Worm (Caenorhabditis elegans) whole organism, young adult: Measurements from ENCODE around the gene pgm-3.

ENCODE experiments used
- B0019.2 ChIP-seq: fragments of 200-800 bp; sonication (Bioruptor generic); conservative IDR thresholded peaks from 2 replicates; pipeline ENCODE4 v1.3.6; 2022; ENCODE audit warnings: missing genetic modification reagents, missing genetic modification characterization, missing compliant biosample characterization
- B0336.3 ChIP-seq: fragments of 200-800 bp; sonication (Bioruptor generic); IDR thresholded peaks from 2 replicates; pipeline ENCODE4 v1.3.6; 2022; ENCODE audit warnings: missing genetic modification characterization, missing compliant biosample characterization
- F37B4.10 ChIP-seq: fragments of 200-800 bp; sonication (Bioruptor generic); IDR thresholded peaks from 2 replicates; pipeline ENCODE4 v1.3.6; 2022; ENCODE audit warnings: missing genetic modification characterization, missing compliant biosample characterization
- T07F8.4 ChIP-seq: sonication (generic microtip); optimal IDR thresholded peaks from 2 replicates; lab custom pipeline; 2016; ENCODE audit warnings: mild to moderate bottlenecking, missing genetic modification characterization, moderate library complexity, missing compliant biosample characterization
- Y53F4B.3 ChIP-seq: fragments of 200-800 bp; sonication (Bioruptor generic); IDR thresholded peaks from 2 replicates; pipeline ENCODE4 v1.3.6; 2022; ENCODE audit warnings: missing genetic modification reagents, missing genetic modification characterization, missing compliant biosample characterization
- Y53G8AR.9 ChIP-seq: fragments of 200-800 bp; sonication (Bioruptor generic); conservative IDR thresholded peaks from 2 replicates; pipeline ENCODE4 v1.3.6; 2022; ENCODE audit warnings: missing genetic modification reagents, missing genetic modification characterization, missing compliant biosample characterization
- Y67H2A.10 ChIP-seq: fragments of 200-800 bp; sonication (Bioruptor generic); conservative IDR thresholded peaks from 2 replicates; pipeline ENCODE4 v1.3.6; 2022; ENCODE audit warnings: missing genetic modification reagents, missing genetic modification characterization, missing compliant biosample characterization
- Y95B8A.8 ChIP-seq: fragments of 200-800 bp; sonication (Bioruptor generic); IDR thresholded peaks from 2 replicates; pipeline ENCODE4 v1.3.6; 2022; ENCODE audit warnings: missing genetic modification reagents, missing genetic modification characterization, missing compliant biosample characterization
- ZK185.1 ChIP-seq: sonication (generic microtip); optimal IDR thresholded peaks from 2 replicates; lab custom pipeline; 2016; ENCODE audit warnings: mild to moderate bottlenecking, missing genetic modification characterization, missing compliant biosample characterization; ENCODE audit not compliant: poor library complexity, severe bottlenecking
- aptf-3 ChIP-seq: fragments of 200-800 bp; sonication (Bioruptor generic); IDR thresholded peaks from 2 replicates; pipeline ENCODE4 v1.3.6; 2022; ENCODE audit warnings: missing genetic modification characterization, missing compliant biosample characterization
- attf-5 ChIP-seq: fragments of 200-800 bp; sonication (Bioruptor generic); optimal IDR thresholded peaks from 2 replicates; lab custom pipeline; 2018; ENCODE audit warnings: mild to moderate bottlenecking, missing genetic modification characterization, missing compliant biosample characterization
- bed-1 ChIP-seq: fragments of 200-800 bp; sonication (Bioruptor generic); IDR thresholded peaks from 2 replicates; pipeline ENCODE4 v1.3.6; 2022; ENCODE audit warnings: missing genetic modification reagents, missing genetic modification characterization, missing compliant biosample characterization
- ceh-100 ChIP-seq: fragments of 200-800 bp; sonication (Bioruptor generic); IDR thresholded peaks from 2 replicates; pipeline ENCODE4 v1.3.6; 2022; ENCODE audit warnings: missing genetic modification reagents, missing genetic modification characterization, missing compliant biosample characterization
- ceh-79 ChIP-seq: sonication (generic microtip); optimal IDR thresholded peaks from 2 replicates; lab custom pipeline; 2017; ENCODE audit warnings: mild to moderate bottlenecking, missing genetic modification characterization, missing compliant biosample characterization
- ceh-91 ChIP-seq: fragments of 200-800 bp; sonication (Bioruptor generic); IDR thresholded peaks from 2 replicates; pipeline ENCODE4 v1.3.6; 2022; ENCODE audit warnings: missing genetic modification reagents, missing genetic modification characterization, missing compliant biosample characterization
- dpff-1 ChIP-seq: sonication (generic microtip); optimal IDR thresholded peaks from 2 replicates; lab custom pipeline; 2017; ENCODE audit warnings: mild to moderate bottlenecking, missing genetic modification characterization, missing compliant biosample characterization
- dpl-1 ChIP-seq: fragments of 150-350 bp; optimal IDR thresholded peaks from 2 replicates; lab custom pipeline; 2014; ENCODE audit warnings: missing biosample characterization, missing genetic modification reagents, missing genetic modification characterization
- efl-1 ChIP-seq: fragments of 150-350 bp; optimal IDR thresholded peaks from 2 replicates; lab custom pipeline; 2014; ENCODE audit warnings: missing biosample characterization, missing genetic modification reagents, missing genetic modification characterization
- ekl-4 ChIP-seq: fragments of 200-800 bp; sonication (Bioruptor generic); IDR thresholded peaks from 2 replicates; pipeline ENCODE4 v1.3.6; 2022; ENCODE audit warnings: missing genetic modification reagents, missing genetic modification characterization, missing compliant biosample characterization
- hlh-12 ChIP-seq: sonication (generic microtip); optimal IDR thresholded peaks from 2 replicates; lab custom pipeline; 2016; ENCODE audit warnings: missing genetic modification characterization, missing compliant biosample characterization
- hmg-1.2 ChIP-seq: fragments of 200-800 bp; sonication (Bioruptor generic); IDR thresholded peaks from 2 replicates; pipeline ENCODE4 v1.3.6; 2022; ENCODE audit warnings: missing genetic modification reagents, missing genetic modification characterization, missing compliant biosample characterization
- hmg-20 ChIP-seq: fragments of 200-800 bp; sonication (Bioruptor generic); IDR thresholded peaks from 2 replicates; pipeline ENCODE4 v1.3.6; 2022; ENCODE audit warnings: missing genetic modification reagents, missing genetic modification characterization, missing compliant biosample characterization
- hrde-1 ChIP-seq: sonication (generic microtip); optimal IDR thresholded peaks from 2 replicates; lab custom pipeline; 2016; ENCODE audit warnings: missing genetic modification characterization, mild to moderate bottlenecking, missing compliant biosample characterization, moderate library complexity, missing genotype, missing genetic modification reagents, borderline replicate concordance
- hsf-1 ChIP-seq: fragments of 200-800 bp; sonication (Bioruptor generic); IDR thresholded peaks from 2 replicates; pipeline ENCODE4 v1.3.6; 2022; ENCODE audit warnings: missing genetic modification reagents, missing genetic modification characterization, missing compliant biosample characterization
- let-526 ChIP-seq: fragments of 200-800 bp; sonication (Bioruptor generic); IDR thresholded peaks from 2 replicates; pipeline ENCODE4 v1.3.6; 2022; ENCODE audit warnings: missing genetic modification reagents, missing genetic modification characterization, missing compliant biosample characterization
- let-607 ChIP-seq, 2 experiments: fragments of 200-800 bp in 1 of 2; sonication (Bioruptor generic) in 1 of 2; sonication (generic microtip) in 1 of 2; optimal IDR thresholded peaks; 2 replicates each; lab custom pipeline; 2016 to 2018; ENCODE audit warnings: mild to moderate bottlenecking in 2 of 2, missing compliant biosample characterization in 2 of 2, missing genetic modification characterization in 2 of 2, moderate library complexity in 2 of 2, missing genotype in 1 of 2
- lin-35 ChIP-seq, 3 experiments: fragments of 150-350 bp in 2 of 3; sonication (generic microtip) in 1 of 3; optimal IDR thresholded peaks; 2 replicates each; lab custom pipeline; 2014 to 2018; ENCODE audit warnings: missing biosample characterization in 3 of 3, missing genetic modification characterization in 3 of 3, missing genetic modification reagents in 3 of 3
- lin-40 ChIP-seq: sonication (generic microtip); optimal IDR thresholded peaks from 2 replicates; lab custom pipeline; 2016; ENCODE audit warnings: missing genetic modification characterization, mild to moderate bottlenecking, missing compliant biosample characterization, missing genotype, missing genetic modification reagents
- lin-54 ChIP-seq: fragments of 200-800 bp; sonication (Bioruptor generic); optimal IDR thresholded peaks from 2 replicates; lab custom pipeline; 2018; ENCODE audit warnings: mild to moderate bottlenecking, missing genetic modification characterization, missing compliant biosample characterization
- lir-1 ChIP-seq: fragments of 200-800 bp; sonication (Bioruptor generic); conservative IDR thresholded peaks from 2 replicates; pipeline ENCODE4 v1.3.6; 2022; ENCODE audit warnings: missing genetic modification reagents, missing genetic modification characterization, missing compliant biosample characterization
- lsl-1 ChIP-seq: fragments of 200-800 bp; sonication (Bioruptor generic); optimal IDR thresholded peaks from 2 replicates; lab custom pipeline; 2018; ENCODE audit warnings: mild to moderate bottlenecking, missing genetic modification characterization, moderate library complexity, missing compliant biosample characterization
- madf-10 ChIP-seq: sonication (generic microtip); optimal IDR thresholded peaks from 2 replicates; lab custom pipeline; 2016; ENCODE audit warnings: mild to moderate bottlenecking, missing genetic modification characterization, missing compliant biosample characterization
- madf-3 ChIP-seq: fragments of 200-800 bp; sonication (Bioruptor generic); IDR thresholded peaks from 2 replicates; pipeline ENCODE4 v1.3.6; 2022; ENCODE audit warnings: missing genetic modification reagents, missing genetic modification characterization, missing compliant biosample characterization
- mel-28 ChIP-seq: sonication (generic microtip); optimal IDR thresholded peaks from 2 replicates; lab custom pipeline; 2016; ENCODE audit warnings: borderline replicate concordance, mild to moderate bottlenecking, missing genetic modification characterization, missing compliant biosample characterization
- mes-4 ChIP-seq: sonication (generic microtip); optimal IDR thresholded peaks from 2 replicates; lab custom pipeline; 2016; ENCODE audit warnings: missing genotype, missing genetic modification characterization, missing compliant biosample characterization
- nfya-2 ChIP-seq: fragments of 200-800 bp; sonication (Bioruptor generic); IDR thresholded peaks from 2 replicates; pipeline ENCODE4 v1.3.6; 2022; ENCODE audit warnings: missing genetic modification reagents, missing genetic modification characterization, missing compliant biosample characterization
- nhr-179 ChIP-seq: sonication (generic microtip); optimal IDR thresholded peaks from 2 replicates; lab custom pipeline; 2016; ENCODE audit warnings: mild to moderate bottlenecking, missing genetic modification characterization, missing compliant biosample characterization
- pbrm-1 ChIP-seq: fragments of 200-800 bp; sonication (Bioruptor generic); IDR thresholded peaks from 2 replicates; pipeline ENCODE4 v1.3.6; 2022; ENCODE audit warnings: missing genetic modification reagents, missing genetic modification characterization, missing compliant biosample characterization
- repo-1 ChIP-seq: sonication (generic microtip); optimal IDR thresholded peaks from 2 replicates; lab custom pipeline; 2017; ENCODE audit warnings: mild to moderate bottlenecking, missing genetic modification characterization, missing compliant biosample characterization
- sea-2 ChIP-seq: fragments of 200-800 bp; sonication (Bioruptor generic); IDR thresholded peaks from 2 replicates; pipeline ENCODE4 v1.3.6; 2022; ENCODE audit warnings: missing genetic modification characterization, missing compliant biosample characterization
- snpc-3.4 ChIP-seq: sonication (generic microtip); optimal IDR thresholded peaks from 2 replicates; lab custom pipeline; 2017; ENCODE audit warnings: missing genetic modification characterization, mild to moderate bottlenecking, missing compliant biosample characterization, antibody characterized with exemption, moderate library complexity, missing genotype, missing genetic modification reagents
- sptf-2 ChIP-seq: fragments of 200-800 bp; sonication (Bioruptor generic); optimal IDR thresholded peaks from 2 replicates; lab custom pipeline; 2018; ENCODE audit warnings: mild to moderate bottlenecking, missing genetic modification characterization, missing compliant biosample characterization
- zfh-2 ChIP-seq: fragments of 200-800 bp; sonication (Bioruptor generic); conservative IDR thresholded peaks from 2 replicates; pipeline ENCODE4 v1.3.6; 2022; ENCODE audit warnings: missing genetic modification reagents, missing genetic modification characterization, missing compliant biosample characterization
- zim-3 ChIP-seq: sonication (generic microtip); optimal IDR thresholded peaks from 2 replicates; lab custom pipeline; 2017; ENCODE audit warnings: mild to moderate bottlenecking, missing genetic modification characterization, moderate library complexity, missing compliant biosample characterization
- ztf-28 ChIP-seq: fragments of 200-800 bp; sonication (Bioruptor generic); IDR thresholded peaks from 2 replicates; pipeline ENCODE4 v1.3.6; 2022; ENCODE audit warnings: missing genetic modification reagents, missing genetic modification characterization, missing compliant biosample characterization
- ztf-6 ChIP-seq: fragments of 200-800 bp; sonication (Bioruptor generic); IDR thresholded peaks from 2 replicates; pipeline ENCODE4 v1.3.6; 2022; ENCODE audit warnings: missing genetic modification reagents, missing genetic modification characterization, missing compliant biosample characterization

pgm-3 gene

ce11 chrIV:8686966-8687365 is 38.6 kb upstream of the pgm-3 start:
- TF ChIP-seq hsf-1 (GFP tag; lab: Robert Waterston, UW) (no peak), let-607 (tag; optimal IDR thresholded peaks at IDR 0.05; lab: Kevin White, UChicago) (no peak), nfya-2 (GFP tag; lab: Robert Waterston, UW) (no peak), Y95B8A.8 (GFP tag; lab: Robert Waterston, UW) (0 out of 2 replicates have a peak, but pooled peaks have one; percentile 11)

ce11 chrIV:8687605-8688191 is 37.8 kb upstream of the pgm-3 start, which contains the start of gene snrp-3:
Gene snrp-3 (minus strand): TSS chrIV:8687810.
- no peak for TF ChIP-seq zim-3 (tag; lab: Kevin White, UChicago)
- TF ChIP-seq ztf-6: no peak
- TF ChIP-seq ztf-28 (GFP tag; lab: Robert Waterston, UW): no peak
- TF ChIP-seq dpl-1: peak; percentile 73
- TF ChIP-seq dpff-1 (tag; lab: Kevin White, UChicago): no peak
- peak; percentile 79 for TF ChIP-seq attf-5 (GFP tag; lab: Kevin White, UChicago)
- peak; percentile 42 for TF ChIP-seq madf-10 (tag; lab: Kevin White, UChicago)
- no peak for TF ChIP-seq mes-4 (tag; lab: Kevin White, UChicago)
- no peak for TF ChIP-seq ceh-91 (GFP tag; lab: Robert Waterston, UW)
- TF ChIP-seq hmg-20 (GFP tag; lab: Robert Waterston, UW): peak; percentile 73
- TF ChIP-seq hrde-1 (tag; lab: Kevin White, UChicago): no peak
- TF ChIP-seq nhr-179 (tag; lab: Kevin White, UChicago): no peak
- TF ChIP-seq snpc-3.4 (tag; lab: Kevin White, UChicago): no peak
- TF ChIP-seq lin-40 (tag; lab: Kevin White, UChicago): peak; percentile 81
- TF ChIP-seq let-526 (GFP tag; lab: Robert Waterston, UW): no peak
- no peak for TF ChIP-seq B0019.2 (GFP tag; lab: Robert Waterston, UW)
- no peak for TF ChIP-seq ceh-79 (tag; lab: Kevin White, UChicago)
- no peak for TF ChIP-seq bed-1 (GFP tag; lab: Robert Waterston, UW)
- TF ChIP-seq hmg-1.2: peak; percentile 37; the same call in 1 of the 2 replicates
- peak; percentile 25 for TF ChIP-seq repo-1 (tag; lab: Kevin White, UChicago)
- TF ChIP-seq Y67H2A.10 (GFP tag; lab: Robert Waterston, UW): no peak
- peak; percentile 43; the same call in 1 of the 2 replicates for TF ChIP-seq pbrm-1 (GFP tag; lab: Robert Waterston, UW)
- TF ChIP-seq F37B4.10 (GFP tag; lab: Robert Waterston, UW): no peak
- TF ChIP-seq Y53G8AR.9: peak; percentile 89; the same call in 1 of the 2 replicates
- TF ChIP-seq sea-2: no peak
- TF ChIP-seq madf-3 (GFP tag; lab: Robert Waterston, UW): 0 out of 2 replicates have a peak, but pooled peaks have one; percentile 31
- peak; percentile 76 for TF ChIP-seq ZK185.1 (tag; lab: Kevin White, UChicago)
- TF ChIP-seq T07F8.4 (tag; lab: Kevin White, UChicago): no peak
- TF ChIP-seq mel-28 (tag; lab: Kevin White, UChicago): no peak
- peak; percentile 63 for TF ChIP-seq lsl-1 (GFP tag; lab: Kevin White, UChicago)
- no peak for TF ChIP-seq hlh-12 (tag; lab: Kevin White, UChicago)
- TF ChIP-seq ekl-4 (GFP tag; lab: Robert Waterston, UW): peak; percentile 52; the same call in 1 of the 2 replicates
- no peak for TF ChIP-seq zfh-2 (GFP tag; lab: Robert Waterston, UW)
- 0 out of 2 replicates have a peak, but pooled peaks have one; percentile 42 for TF ChIP-seq B0336.3 (GFP tag; lab: Robert Waterston, UW)
- peak; percentile 95 for TF ChIP-seq lin-54 (GFP tag; lab: Kevin White, UChicago)
- TF ChIP-seq efl-1: peak; percentile 69
- TF ChIP-seq Y53F4B.3 (GFP tag; lab: Robert Waterston, UW): no peak
- TF ChIP-seq ceh-100 (GFP tag; lab: Robert Waterston, UW): no peak
- no peak for TF ChIP-seq sptf-2 (GFP tag; lab: Kevin White, UChicago)
- TF ChIP-seq hsf-1 (GFP tag; lab: Robert Waterston, UW): peak; percentile 32; the same call in 1 of the 2 replicates
- TF ChIP-seq lin-35 (GFP tag; optimal IDR thresholded peaks at IDR 0.05; lab: Kevin White, UChicago): peak; percentile 49 to 94 (median 60)
- TF ChIP-seq lir-1 (GFP tag; lab: Robert Waterston, UW): 0 out of 2 replicates have a peak, but pooled peaks have one; percentile 13
- TF ChIP-seq aptf-3 (GFP tag; lab: Robert Waterston, UW): no peak
